Worm (Caenorhabditis elegans): ENCODE results near the gene C01G12.3.
A peak's percentile ranks its signal among the peaks of the same experiment; 100 is the strongest.

C01G12.3 gene

ce11 chrII:14605479-14605878, 23.4 kb upstream of the C01G12.3 start, which contains the start of gene F19H8.2:
Gene F19H8.2, minus strand, starts transcription at chrII:14605869.
- peak in 1 of 2 experiments; percentile 1 for TF ChIP-seq unc-62 (GFP tag; optimal IDR thresholded peaks at IDR 0.05 in 1 of 2)
- TF ChIP-seq unc-62 (tag; optimal IDR thresholded peaks at IDR 0.05): no peak
- no peak for TF ChIP-seq lin-38 (GFP tag; IDR thresholded peaks at IDR 0.05)
- no peak for TF ChIP-seq nhr-77 (tag; optimal IDR thresholded peaks at IDR 0.05)
- TF ChIP-seq skn-1 (tag; optimal IDR thresholded peaks at IDR 0.05): no peak
- TF ChIP-seq fkh-10 (GFP tag; optimal IDR thresholded peaks at IDR 0.05): no peak
- TF ChIP-seq nhr-6 (tag; optimal IDR thresholded peaks at IDR 0.05): peak; percentile 4
- TF ChIP-seq saeg-2 (GFP tag; IDR thresholded peaks at IDR 0.05): no peak
- no peak for TF ChIP-seq nhr-237 (tag; optimal IDR thresholded peaks at IDR 0.05)
- TF ChIP-seq set-16 (GFP tag; IDR thresholded peaks at IDR 0.05): no peak
- TF ChIP-seq jun-1 (tag; optimal IDR thresholded peaks at IDR 0.05): no peak
- TF ChIP-seq lin-1 (GFP tag; IDR thresholded peaks at IDR 0.05): no peak
- TF ChIP-seq nhr-25 (tag; optimal IDR thresholded peaks at IDR 0.05; ENCODE audit: borderline replicate concordance, insufficient read depth): no peak
- no peak for TF ChIP-seq nhr-42 (GFP tag; IDR thresholded peaks at IDR 0.05)
- no peak for TF ChIP-seq snpc-1.2 (GFP tag; IDR thresholded peaks at IDR 0.05)
- no peak for TF ChIP-seq ZK337.2 (GFP tag; IDR thresholded peaks at IDR 0.05)
- no peak for TF ChIP-seq nhr-28 (tag; optimal IDR thresholded peaks at IDR 0.05)
- TF ChIP-seq mxl-2 (GFP tag; conservative IDR thresholded peaks at IDR 0.05): no peak
- TF ChIP-seq mes-2 (tag; optimal IDR thresholded peaks at IDR 0.05; ENCODE audit: poor library complexity, severe bottlenecking): no peak
- no peak for TF ChIP-seq daf-16 (GFP tag; optimal IDR thresholded peaks at IDR 0.05)
- peak; percentile 19 for TF ChIP-seq daf-16 (tag; optimal IDR thresholded peaks at IDR 0.05)
- TF ChIP-seq aha-1 (tag): peak; percentile 66

- TF ChIP-seq ztf-11 (tag; optimal IDR thresholded peaks at IDR 0.05): no peak
- TF ChIP-seq sdz-12 (GFP tag; optimal IDR thresholded peaks at IDR 0.05): peak; percentile 44
- peak; percentile 33 for TF ChIP-seq duxl-1 (tag; optimal IDR thresholded peaks at IDR 0.05; ENCODE audit: poor library complexity)
- TF ChIP-seq mes-2 (tag; optimal IDR thresholded peaks at IDR 0.05; ENCODE audit: poor library complexity, severe bottlenecking): peak; percentile 7
- peak in 1 of 2 experiments; percentile 47 for TF ChIP-seq unc-62 (GFP tag; optimal IDR thresholded peaks at IDR 0.05 in 1 of 2)
- TF ChIP-seq unc-62 (tag; optimal IDR thresholded peaks at IDR 0.05): no peak
- TF ChIP-seq daf-16 (GFP tag; optimal IDR thresholded peaks at IDR 0.05): no peak
- TF ChIP-seq daf-16 (tag; optimal IDR thresholded peaks at IDR 0.05): no peak
- 0 out of 2 replicates have a peak, but pooled peaks have one; percentile 31 for TF ChIP-seq madf-9 (GFP tag; conservative IDR thresholded peaks at IDR 0.05)
- peak; percentile 97 for TF ChIP-seq aha-1 (tag)
- peak; percentile 10 for TF ChIP-seq Y5F2A.4 (GFP tag; optimal IDR thresholded peaks at IDR 0.05)
Observed at ce11 chrII:14605026-14605425, 22.9 kb upstream of the C01G12.3 start.

ce11 chrII:14604261-14604660, 22.2 kb upstream of the C01G12.3 start:
- TF ChIP-seq lsy-2 (tag; optimal IDR thresholded peaks at IDR 0.05): no peak
- TF ChIP-seq Y75B8A.6 (GFP tag; IDR thresholded peaks at IDR 0.05): 0 out of 2 replicates have a peak, but pooled peaks have one; percentile 39
- TF ChIP-seq lin-13 (GFP tag; optimal IDR thresholded peaks at IDR 0.05): no peak
- TF ChIP-seq dve-1 (tag; optimal IDR thresholded peaks at IDR 0.05; ENCODE audit: insufficient read depth): no peak
- TF ChIP-seq attf-4 (tag; optimal IDR thresholded peaks at IDR 0.05): no peak
- 0 out of 2 replicates have a peak, but pooled peaks have one; percentile 9 for TF ChIP-seq snpc-1.2 (GFP tag; IDR thresholded peaks at IDR 0.05)
- no peak for TF ChIP-seq fkh-10 (GFP tag; optimal IDR thresholded peaks at IDR 0.05)
- TF ChIP-seq unc-39 (tag; optimal IDR thresholded peaks at IDR 0.05): no peak
- TF ChIP-seq sdz-12 (GFP tag; optimal IDR thresholded peaks at IDR 0.05): no peak
- TF ChIP-seq nhr-42 (GFP tag; IDR thresholded peaks at IDR 0.05): 0 out of 2 replicates have a peak, but pooled peaks have one; percentile 4
- no peak for TF ChIP-seq lim-7 (GFP tag; IDR thresholded peaks at IDR 0.05)
- peak; percentile 52; the same call in 1 of the 2 replicates for TF ChIP-seq php-3 (GFP tag; IDR thresholded peaks at IDR 0.05)
- 0 out of 2 replicates have a peak, but pooled peaks have one; percentile 36 for TF ChIP-seq mxl-2 (GFP tag; conservative IDR thresholded peaks at IDR 0.05)
- TF ChIP-seq mdl-1 (tag; optimal IDR thresholded peaks at IDR 0.05): no peak
- no peak for TF ChIP-seq nhr-237 (tag; optimal IDR thresholded peaks at IDR 0.05)
- TF ChIP-seq D1046.2 (GFP tag; IDR thresholded peaks at IDR 0.05): no peak
- TF ChIP-seq daf-16 (GFP tag; optimal IDR thresholded peaks at IDR 0.05): no peak
- TF ChIP-seq daf-16 (tag; optimal IDR thresholded peaks at IDR 0.05): peak; percentile 50
- TF ChIP-seq R02D3.7 (tag; optimal IDR thresholded peaks at IDR 0.05): no peak
- no peak for TF ChIP-seq lin-29 (GFP tag; IDR thresholded peaks at IDR 0.05)
- no peak for TF ChIP-seq nhr-111 (GFP tag; optimal IDR thresholded peaks at IDR 0.05)
- no peak for TF ChIP-seq ces-1 (GFP tag; optimal IDR thresholded peaks at IDR 0.05)
- TF ChIP-seq nhr-6 (tag; optimal IDR thresholded peaks at IDR 0.05): no peak
- TF ChIP-seq dmd-6 (GFP tag; IDR thresholded peaks at IDR 0.05): peak; percentile 35; the same call in 1 of the 2 replicates
- TF ChIP-seq ama-1 (optimal IDR thresholded peaks at IDR 0.05): peak; percentile 59
- no peak for TF ChIP-seq zfp-3 (GFP tag; conservative IDR thresholded peaks at IDR 0.05)
